Fruit fly (Drosophila melanogaster) whole organism, wandering third instar larva: ENCODE measurements around the gene Mal-B2.

ENCODE experiments used
- Abd-B ChIP-seq: fragments of >200 bp; optimal IDR thresholded peaks from 2 replicates; lab custom pipeline; 2017; ENCODE audit warnings: missing biosample characterization, missing genetic modification characterization
- CG9705 ChIP-seq: fragments of 200-800 bp; sonication (Bioruptor generic); optimal IDR thresholded peaks from 2 replicates; lab custom pipeline; 2018; ENCODE audit warnings: missing biosample characterization, mild to moderate bottlenecking, missing genetic modification characterization
- Dif ChIP-seq: fragments of 200-275, 200-300 bp; sonication (Bioruptor generic); optimal IDR thresholded peaks from 2 replicates; lab custom pipeline; 2018; ENCODE audit warnings: missing biosample characterization, missing genetic modification characterization; ENCODE audit not compliant: partially characterized antibody
- Hr83 ChIP-seq: fragments of 200-300 bp; sonication (Bioruptor generic); optimal IDR thresholded peaks from 2 replicates; lab custom pipeline; 2016; ENCODE audit warnings: missing biosample characterization, mild to moderate bottlenecking, missing genetic modification characterization, moderate library complexity; ENCODE audit not compliant: poor library complexity, severe bottlenecking
- Jra ChIP-seq: sonication (Bioruptor generic); optimal IDR thresholded peaks from 2 replicates; lab custom pipeline; 2016; ENCODE audit warnings: missing biosample characterization, missing genetic modification characterization
- Myc ChIP-seq: fragments of >200 bp; optimal IDR thresholded peaks from 2 replicates; lab custom pipeline; 2017
- Rel ChIP-seq, 2 experiments: fragments of 200-800 bp; sonication (Bioruptor generic) in 1 of 2; optimal IDR thresholded peaks; 2 replicates in 1 of 2; 3 replicates in 1 of 2; lab custom pipeline; 2016 to 2019; ENCODE audit warnings: mild to moderate bottlenecking in 2 of 2, missing biosample characterization in 2 of 2, missing genetic modification characterization in 2 of 2, moderate library complexity in 1 of 2
- Vsx2 ChIP-seq: fragments of 200-300, 225-300 bp; sonication (Bioruptor generic); optimal IDR thresholded peaks from 2 replicates; lab custom pipeline; 2018; ENCODE audit warnings: missing biosample characterization, missing genetic modification characterization; ENCODE audit not compliant: partially characterized antibody
- dmrt93B ChIP-seq: fragments of 200-800 bp; sonication (Bioruptor generic); optimal IDR thresholded peaks from 2 replicates; lab custom pipeline; 2018; ENCODE audit warnings: missing biosample characterization, mild to moderate bottlenecking, missing genetic modification characterization
- fru ChIP-seq: fragments of 200-800 bp; sonication (Bioruptor generic); optimal IDR thresholded peaks from 3 replicates; lab custom pipeline; 2016; ENCODE audit warnings: missing biosample characterization, mild to moderate bottlenecking, missing genetic modification characterization
- h ChIP-seq: fragments of 200-800 bp; sonication (Bioruptor generic); optimal IDR thresholded peaks from 3 replicates; lab custom pipeline; 2016; ENCODE audit warnings: missing biosample characterization, mild to moderate bottlenecking, missing genetic modification characterization
- pan ChIP-seq: fragments of >200 bp; optimal IDR thresholded peaks from 2 replicates; lab custom pipeline; 2017
- sage ChIP-seq: fragments of 200-800 bp; sonication (Bioruptor generic); optimal IDR thresholded peaks from 2 replicates; lab custom pipeline; 2016; ENCODE audit warnings: missing biosample characterization, mild to moderate bottlenecking, missing genetic modification characterization
- tai ChIP-seq: sonication (Bioruptor generic); optimal IDR thresholded peaks from 2 replicates; lab custom pipeline; 2016; ENCODE audit warnings: missing biosample characterization, missing genetic modification characterization

dm6 chr2L:11874890-11875289 is 25.1 kb downstream of the Mal-B2 start:
- no peak for TF ChIP-seq h (GFP tag; lab: Kevin White, UChicago)
- no peak for TF ChIP-seq sage (GFP tag; lab: Kevin White, UChicago)
- TF ChIP-seq Dif = no peak
- TF ChIP-seq tai (GFP tag; lab: Kevin White, UChicago) = no peak
- TF ChIP-seq CG9705 (GFP tag; lab: Kevin White, UChicago) = no peak
- no peak for TF ChIP-seq Hr83 (GFP tag; lab: Kevin White, UChicago)
- TF ChIP-seq Myc (lab: Kevin White, UChicago) = no peak
- TF ChIP-seq fru (GFP tag; lab: Kevin White, UChicago) = no peak
- TF ChIP-seq Abd-B (GFP tag; lab: Kevin White, UChicago) = no peak
- TF ChIP-seq Vsx2 (GFP tag; lab: Kevin White, UChicago) = no peak
- TF ChIP-seq pan (lab: Kevin White, UChicago) = no peak
- TF ChIP-seq Rel (GFP tag; optimal IDR thresholded peaks at IDR 0.05; lab: Kevin White, UChicago) = no peak
- no peak for TF ChIP-seq Rel (tag; optimal IDR thresholded peaks at IDR 0.05; lab: Kevin White, UChicago)
- TF ChIP-seq Jra (GFP tag; lab: Kevin White, UChicago) = no peak
- TF ChIP-seq dmrt93B (GFP tag; lab: Kevin White, UChicago) = no peak
